Worm (Caenorhabditis elegans): ENCODE results near the gene adt-1.

Gene adt-1

ce11 chrX:12665799-12666198 lies 12.8 kb upstream of the adt-1 start:
- TF ChIP-seq nhr-12 (tag; optimal IDR thresholded peaks at IDR 0.05): no peak
- peak; percentile 33 for TF ChIP-seq nhr-129 (tag; optimal IDR thresholded peaks at IDR 0.05)
- TF ChIP-seq crh-2 (tag; optimal IDR thresholded peaks at IDR 0.05): no peak
- no peak for TF ChIP-seq lsy-2 (tag; optimal IDR thresholded peaks at IDR 0.05)
- TF ChIP-seq ama-1 (optimal IDR thresholded peaks at IDR 0.05): peak; percentile 37
- no peak for TF ChIP-seq lin-39 (tag; optimal IDR thresholded peaks at IDR 0.05)
- TF ChIP-seq sma-9 (GFP tag; optimal IDR thresholded peaks at IDR 0.05): no peak
- no peak for TF ChIP-seq sma-9 (tag; optimal IDR thresholded peaks at IDR 0.05)
- TF ChIP-seq lin-11 (tag; optimal IDR thresholded peaks at IDR 0.05): no peak
- no peak for TF ChIP-seq C34F6.9 (tag; optimal IDR thresholded peaks at IDR 0.05)

- TF ChIP-seq nhr-129 (tag; optimal IDR thresholded peaks at IDR 0.05) (peak; percentile 37), nhr-12 (tag; optimal IDR thresholded peaks at IDR 0.05) (no peak), C34F6.9 (tag; optimal IDR thresholded peaks at IDR 0.05) (peak; percentile 29), gmeb-1 (tag; optimal IDR thresholded peaks at IDR 0.05) (peak; percentile 22), crh-2 (tag; optimal IDR thresholded peaks at IDR 0.05) (peak; percentile 58), nhr-23 (tag; optimal IDR thresholded peaks at IDR 0.05) (no peak), lsy-2 (tag; optimal IDR thresholded peaks at IDR 0.05) (peak in 1 of 2 experiments; percentile 47), nhr-11 (tag; optimal IDR thresholded peaks at IDR 0.05) (no peak), ztf-4 (tag; optimal IDR thresholded peaks at IDR 0.05) (peak; percentile 40), sma-3 (GFP tag; optimal IDR thresholded peaks at IDR 0.05) (peak; percentile 30), Y55F3AM.14 (GFP tag; optimal IDR thresholded peaks at IDR 0.05) (no peak), fos-1 (tag; optimal IDR thresholded peaks at IDR 0.05) (peak; percentile 11), nhr-25 (tag; optimal IDR thresholded peaks at IDR 0.05) (peak; percentile 25)
Observed at ce11 chrX:12667804-12668511, 10.7 kb upstream of the adt-1 start, which contains the start of gene nhr-17. Gene nhr-17, minus strand, starts transcription at chrX:12667854.

- TF ChIP-seq nhr-11 (tag; optimal IDR thresholded peaks at IDR 0.05) (no peak), mdl-1 (tag; optimal IDR thresholded peaks at IDR 0.05) (no peak), lsy-2 (tag; optimal IDR thresholded peaks at IDR 0.05) (peak in 1 of 2 experiments; percentile 33), crh-2 (tag; optimal IDR thresholded peaks at IDR 0.05) (peak; percentile 11)
Observed at ce11 chrX:12668941-12669501, 9.6 kb upstream of the adt-1 start.

ce11 chrX:12670385-12670784 lies 8.2 kb upstream of the adt-1 start:
- TF ChIP-seq unc-39 (tag; optimal IDR thresholded peaks at IDR 0.05): no peak
- peak; percentile 92 for TF ChIP-seq nhr-6 (tag; optimal IDR thresholded peaks at IDR 0.05)
- TF ChIP-seq elt-1 (tag; optimal IDR thresholded peaks at IDR 0.05): no peak
- TF ChIP-seq egl-27 (tag; optimal IDR thresholded peaks at IDR 0.05): peak; percentile 81
- peak; percentile 87 for TF ChIP-seq fos-1 (tag; optimal IDR thresholded peaks at IDR 0.05)
- peak; percentile 91 for TF ChIP-seq unc-55 (GFP tag; optimal IDR thresholded peaks at IDR 0.05)
- no peak for TF ChIP-seq nhr-77 (tag; optimal IDR thresholded peaks at IDR 0.05)
- peak; percentile 78 for TF ChIP-seq C34F6.9 (tag; optimal IDR thresholded peaks at IDR 0.05)
- TF ChIP-seq sem-4 (tag; optimal IDR thresholded peaks at IDR 0.05): peak; percentile 87
- peak; percentile 81 for TF ChIP-seq nhr-25 (tag; optimal IDR thresholded peaks at IDR 0.05)
- TF ChIP-seq sma-3 (GFP tag; optimal IDR thresholded peaks at IDR 0.05): peak; percentile 71
- peak; percentile 15 for TF ChIP-seq nhr-237 (tag; optimal IDR thresholded peaks at IDR 0.05)
- peak; percentile 70 for TF ChIP-seq nhr-21 (tag; optimal IDR thresholded peaks at IDR 0.05)
- TF ChIP-seq blmp-1 (tag; optimal IDR thresholded peaks at IDR 0.05; ENCODE audit: insufficient read depth): peak; percentile 79
- no peak for TF ChIP-seq ZK546.5 (tag; optimal IDR thresholded peaks at IDR 0.05)
- no peak for TF ChIP-seq dmd-4 (tag; optimal IDR thresholded peaks at IDR 0.05)
- TF ChIP-seq lin-13 (GFP tag; optimal IDR thresholded peaks at IDR 0.05): peak; percentile 57
- peak; percentile 95 for TF ChIP-seq nhr-129 (tag; optimal IDR thresholded peaks at IDR 0.05)
- TF ChIP-seq ztf-4 (tag; optimal IDR thresholded peaks at IDR 0.05): peak; percentile 46
- TF ChIP-seq F13H6.1 (tag; optimal IDR thresholded peaks at IDR 0.05): peak; percentile 91
- peak; percentile 88 for TF ChIP-seq crh-2 (tag; optimal IDR thresholded peaks at IDR 0.05)
- no peak for TF ChIP-seq aly-2 (tag; optimal IDR thresholded peaks at IDR 0.05)
- peak; percentile 34 for TF ChIP-seq ceh-16 (tag; optimal IDR thresholded peaks at IDR 0.05)
- no peak for TF ChIP-seq unc-62 (GFP tag; optimal IDR thresholded peaks at IDR 0.05)
- no peak for TF ChIP-seq ama-1 (optimal IDR thresholded peaks at IDR 0.05)
- peak; percentile 12 for TF ChIP-seq alr-1 (tag; optimal IDR thresholded peaks at IDR 0.05)
- peak; percentile 83 for TF ChIP-seq mab-5 (tag; optimal IDR thresholded peaks at IDR 0.05)
- TF ChIP-seq lin-11 (tag; optimal IDR thresholded peaks at IDR 0.05): peak; percentile 65
- TF ChIP-seq skn-1 (tag; optimal IDR thresholded peaks at IDR 0.05): no peak
- no peak for TF ChIP-seq nhr-12 (tag; optimal IDR thresholded peaks at IDR 0.05)
- no peak for TF ChIP-seq ceh-82 (tag; optimal IDR thresholded peaks at IDR 0.05)
- no peak for TF ChIP-seq nhr-23 (tag; optimal IDR thresholded peaks at IDR 0.05)
- no peak for TF ChIP-seq ztf-11 (tag; optimal IDR thresholded peaks at IDR 0.05)
- peak; percentile 38 for TF ChIP-seq snpc-4 (tag; optimal IDR thresholded peaks at IDR 0.05)
- no peak for TF ChIP-seq nhr-11 (tag; optimal IDR thresholded peaks at IDR 0.05)
- TF ChIP-seq lsy-2 (tag; optimal IDR thresholded peaks at IDR 0.05): peak; percentile 39 to 78
- TF ChIP-seq ztf-1 (GFP tag; conservative IDR thresholded peaks at IDR 0.05): no peak
- TF ChIP-seq nhr-10 (tag; optimal IDR thresholded peaks at IDR 0.05): no peak
